Worm (Caenorhabditis elegans): ENCODE results near the gene chmp-7.

The chmp-7 gene

ce11 chrII:9059010-9059409 is 4.2 kb downstream of the chmp-7 start:
- TF ChIP-seq nhr-76 (tag; optimal IDR thresholded peaks at IDR 0.05) (no peak), mdl-1 (tag; optimal IDR thresholded peaks at IDR 0.05) (no peak), daf-12 (tag; optimal IDR thresholded peaks at IDR 0.05) (no peak), elt-2 (tag; optimal IDR thresholded peaks at IDR 0.05) (no peak), sea-2 (GFP tag; optimal IDR thresholded peaks at IDR 0.05) (no peak), ztf-11 (tag; optimal IDR thresholded peaks at IDR 0.05) (no peak)

- TF ChIP-seq mdl-1 (tag; optimal IDR thresholded peaks at IDR 0.05), result peak; percentile 74
- TF ChIP-seq R02D3.7 (tag; optimal IDR thresholded peaks at IDR 0.05), result peak; percentile 74
- TF ChIP-seq unc-39 (tag; optimal IDR thresholded peaks at IDR 0.05), result no peak
- TF ChIP-seq nhr-77 (tag; optimal IDR thresholded peaks at IDR 0.05), result peak; percentile 1
- peak; percentile 55 for TF ChIP-seq pqm-1 (tag; optimal IDR thresholded peaks at IDR 0.05)
- peak; percentile 90 for TF ChIP-seq egl-5 (tag; optimal IDR thresholded peaks at IDR 0.05)
- TF ChIP-seq elt-1 (tag; optimal IDR thresholded peaks at IDR 0.05), result peak; percentile 58
- peak; percentile 78 for TF ChIP-seq lin-15B (tag; optimal IDR thresholded peaks at IDR 0.05)
- TF ChIP-seq fkh-10 (GFP tag; optimal IDR thresholded peaks at IDR 0.05), result peak; percentile 86
- peak; percentile 80 for TF ChIP-seq lsy-12 (tag; optimal IDR thresholded peaks at IDR 0.05)
- TF ChIP-seq pha-4 (tag; optimal IDR thresholded peaks at IDR 0.05), result peak; percentile 96
- TF ChIP-seq elt-3 (tag; optimal IDR thresholded peaks at IDR 0.05), result peak in 2 of 3 experiments; percentile 47 to 62
- TF ChIP-seq ztf-4 (tag; optimal IDR thresholded peaks at IDR 0.05), result peak; percentile 77
- no peak for TF ChIP-seq zag-1 (tag; optimal IDR thresholded peaks at IDR 0.05)
- TF ChIP-seq nhr-23 (tag; optimal IDR thresholded peaks at IDR 0.05), result peak; percentile 77
- peak; percentile 91 for TF ChIP-seq jun-1 (tag; optimal IDR thresholded peaks at IDR 0.05)
- TF ChIP-seq tbx-2 (tag; optimal IDR thresholded peaks at IDR 0.05), result peak; percentile 65
- no peak for TF ChIP-seq ztf-11 (tag; optimal IDR thresholded peaks at IDR 0.05)
- TF ChIP-seq mml-1 (tag; optimal IDR thresholded peaks at IDR 0.05), result no peak
- TF ChIP-seq nhr-76 (tag; optimal IDR thresholded peaks at IDR 0.05), result peak; percentile 6
- peak; percentile 90 for TF ChIP-seq fos-1 (tag; optimal IDR thresholded peaks at IDR 0.05)
- TF ChIP-seq nhr-237 (tag; optimal IDR thresholded peaks at IDR 0.05), result no peak
- peak; percentile 55 for TF ChIP-seq nhr-43 (tag; optimal IDR thresholded peaks at IDR 0.05; ENCODE audit: poor library complexity, severe bottlenecking)
- TF ChIP-seq nfya-1 (tag; optimal IDR thresholded peaks at IDR 0.05; ENCODE audit: insufficient read depth), result peak; percentile 97
- peak; percentile 90 for TF ChIP-seq unc-62 (GFP tag; optimal IDR thresholded peaks at IDR 0.05)
- peak; percentile 74 for TF ChIP-seq nhr-11 (tag; optimal IDR thresholded peaks at IDR 0.05)
- TF ChIP-seq nhr-28 (tag; optimal IDR thresholded peaks at IDR 0.05), result no peak
- TF ChIP-seq eor-1 (tag; optimal IDR thresholded peaks at IDR 0.05), result no peak
- no peak for TF ChIP-seq fkh-2 (tag; optimal IDR thresholded peaks at IDR 0.05)
- no peak for TF ChIP-seq ZK546.5 (tag; optimal IDR thresholded peaks at IDR 0.05)
- TF ChIP-seq hmg-11 (tag; optimal IDR thresholded peaks at IDR 0.05), result peak; percentile 95
- TF ChIP-seq daf-12 (tag; optimal IDR thresholded peaks at IDR 0.05), result no peak
- TF ChIP-seq snpc-4 (tag; optimal IDR thresholded peaks at IDR 0.05), result peak; percentile 55
- TF ChIP-seq aly-2 (tag; optimal IDR thresholded peaks at IDR 0.05), result no peak
- no peak for TF ChIP-seq ceh-9 (tag; optimal IDR thresholded peaks at IDR 0.05)
- TF ChIP-seq skn-1 (tag; optimal IDR thresholded peaks at IDR 0.05), result peak; percentile 80
- peak; percentile 89 for TF ChIP-seq elt-2 (tag; optimal IDR thresholded peaks at IDR 0.05)
- TF ChIP-seq ama-1 (optimal IDR thresholded peaks at IDR 0.05), result peak; percentile 62
- no peak for TF ChIP-seq ceh-82 (tag; optimal IDR thresholded peaks at IDR 0.05)
- peak; percentile 87 for TF ChIP-seq sea-2 (GFP tag; optimal IDR thresholded peaks at IDR 0.05)
- peak; percentile 53 for TF ChIP-seq ceh-28 (tag; optimal IDR thresholded peaks at IDR 0.05)
- TF ChIP-seq egl-27 (tag; optimal IDR thresholded peaks at IDR 0.05), result peak; percentile 68
- TF ChIP-seq nhr-12 (tag; optimal IDR thresholded peaks at IDR 0.05), result no peak
- TF ChIP-seq ceh-16 (tag; optimal IDR thresholded peaks at IDR 0.05), result no peak
- TF ChIP-seq lin-39 (tag; optimal IDR thresholded peaks at IDR 0.05), result peak; percentile 96
- peak; percentile 97 for TF ChIP-seq nhr-25 (tag; optimal IDR thresholded peaks at IDR 0.05)
- no peak for TF ChIP-seq nhr-67 (tag; optimal IDR thresholded peaks at IDR 0.05)
Observed at ce11 chrII:9060332-9060840, 5.6 kb downstream of the chmp-7 start.
